Fruit fly (Drosophila melanogaster) whole organism, embryonic: ENCODE data around the gene CG32537.

Experiments used
- Atf3 ChIP-seq: fragments of 200-800 bp; sonication (Bioruptor generic); optimal IDR thresholded peaks from 3 replicates; lab custom pipeline; 2016; ENCODE audit warnings: missing biosample characterization, missing genetic modification characterization
- CG10147 ChIP-seq: fragments of 200-800 bp; sonication (Bioruptor generic); optimal IDR thresholded peaks from 2 replicates; lab custom pipeline; 2019; ENCODE audit warnings: missing biosample characterization, mild to moderate bottlenecking, missing genetic modification characterization, moderate library complexity
- CG10979 ChIP-seq: fragments of 200-800 bp; sonication (Bioruptor generic); optimal IDR thresholded peaks from 2 replicates; lab custom pipeline; 2018; ENCODE audit warnings: missing biosample characterization, mild to moderate bottlenecking, missing genetic modification characterization, moderate library complexity
- CG11247 ChIP-seq: fragments of 200-800 bp; sonication (Bioruptor generic); IDR thresholded peaks from 2 replicates; pipeline ENCODE4 v1.3.6; 2022; ENCODE audit warnings: missing biosample characterization, missing genetic modification characterization
- CG12071 ChIP-seq: fragments of 200-800 bp; sonication (Bioruptor generic); optimal IDR thresholded peaks from 3 replicates; lab custom pipeline; 2018; ENCODE audit warnings: missing biosample characterization, mild to moderate bottlenecking, missing genetic modification characterization
- CG1233 ChIP-seq: fragments of 200-800 bp; sonication (Bioruptor generic); optimal IDR thresholded peaks from 4 replicates; lab custom pipeline; 2018; ENCODE audit warnings: missing biosample characterization, mild to moderate bottlenecking, missing genetic modification characterization
- CG13287 ChIP-seq: fragments of 200-800 bp; sonication (Bioruptor generic); IDR thresholded peaks from 2 replicates; pipeline ENCODE4 v1.3.6; 2022; ENCODE audit warnings: missing biosample characterization, missing genetic modification characterization; ENCODE audit not compliant: partially characterized antibody
- CG17385 ChIP-seq: fragments of 200-800 bp; sonication (Bioruptor generic); optimal IDR thresholded peaks from 3 replicates; lab custom pipeline; 2018; ENCODE audit warnings: missing biosample characterization, mild to moderate bottlenecking, missing genetic modification characterization
- CG17829 ChIP-seq: fragments of 200-800 bp; optimal IDR thresholded peaks from 2 replicates; lab custom pipeline; 2019; ENCODE audit warnings: missing biosample characterization, mild to moderate bottlenecking, missing genetic modification characterization, moderate library complexity
- CG18262 ChIP-seq: fragments of 200-800 bp; optimal IDR thresholded peaks from 3 replicates; lab custom pipeline; 2019; ENCODE audit warnings: missing biosample characterization, mild to moderate bottlenecking, missing genetic modification characterization, moderate library complexity
- CG2678 ChIP-seq: fragments of 200-800 bp; sonication (Bioruptor generic); optimal IDR thresholded peaks from 3 replicates; lab custom pipeline; 2019; ENCODE audit warnings: missing biosample characterization, mild to moderate bottlenecking, missing genetic modification characterization, moderate library complexity
- CG3995 ChIP-seq: fragments of 200-800 bp; sonication (Bioruptor generic); optimal IDR thresholded peaks from 3 replicates; lab custom pipeline; 2016; ENCODE audit warnings: missing biosample characterization, missing genetic modification characterization
- CG4617 ChIP-seq: fragments of 200-800 bp; sonication (Bioruptor generic); optimal IDR thresholded peaks from 3 replicates; lab custom pipeline; 2016; ENCODE audit warnings: missing biosample characterization, missing genetic modification characterization, borderline replicate concordance
- CG4854 ChIP-seq: fragments of 200-800 bp; sonication (Bioruptor generic); optimal IDR thresholded peaks from 2 replicates; lab custom pipeline; 2016; ENCODE audit warnings: missing biosample characterization, missing genetic modification characterization, inconsistent platforms
- CG8478 ChIP-seq: fragments of >200 bp; optimal IDR thresholded peaks from 2 replicates; lab custom pipeline; 2018
- CG9609 ChIP-seq: fragments of 200-800 bp; sonication (Bioruptor generic); optimal IDR thresholded peaks from 3 replicates; lab custom pipeline; 2016; ENCODE audit warnings: missing biosample characterization, missing genetic modification characterization
- CG9727 ChIP-seq: fragments of 200-800 bp; sonication (Bioruptor generic); optimal IDR thresholded peaks from 3 replicates; lab custom pipeline; 2017; ENCODE audit warnings: missing biosample characterization, mild to moderate bottlenecking, missing genetic modification characterization
- CG9817 ChIP-seq: fragments of 200-800 bp; sonication (Bioruptor generic); optimal IDR thresholded peaks from 2 replicates; lab custom pipeline; 2018; ENCODE audit warnings: missing biosample characterization, mild to moderate bottlenecking, missing genetic modification characterization, moderate library complexity
- Deaf1 ChIP-seq: fragments of 200-800 bp; optimal IDR thresholded peaks from 3 replicates; lab custom pipeline; 2019; ENCODE audit warnings: missing biosample characterization, mild to moderate bottlenecking, missing genetic modification characterization, moderate library complexity
- E2f2 ChIP-seq: fragments of 200-800 bp; sonication (Bioruptor generic); IDR thresholded peaks from 2 replicates; pipeline ENCODE4 v1.3.6; 2022; ENCODE audit warnings: missing biosample characterization, missing genetic modification characterization
- Fer3 ChIP-seq: fragments of 200-800 bp; sonication (Bioruptor generic); optimal IDR thresholded peaks from 2 replicates; lab custom pipeline; 2018; ENCODE audit warnings: missing biosample characterization, mild to moderate bottlenecking, missing genetic modification characterization, moderate library complexity
- HHEX ChIP-seq: fragments of 200-800 bp; sonication (Bioruptor generic); optimal IDR thresholded peaks from 3 replicates; lab custom pipeline; 2017; ENCODE audit warnings: missing biosample characterization, mild to moderate bottlenecking, missing genetic modification characterization, missing genetic modification reagents
- HLH4C ChIP-seq: fragments of 200-800 bp; sonication (Bioruptor generic); IDR thresholded peaks from 3 replicates; pipeline ENCODE4 v1.3.6; 2022; ENCODE audit warnings: missing biosample characterization, missing genetic modification characterization; ENCODE audit not compliant: partially characterized antibody
- Kr ChIP-seq: fragments of 200-800 bp; sonication (Bioruptor generic); optimal IDR thresholded peaks from 2 replicates; lab custom pipeline; 2017; ENCODE audit warnings: missing biosample characterization, mild to moderate bottlenecking, missing genetic modification characterization
- Scr ChIP-seq: fragments of 200-800 bp; sonication (Bioruptor generic); IDR thresholded peaks from 2 replicates; pipeline ENCODE4 v1.3.6; 2022; ENCODE audit warnings: missing biosample characterization, missing genetic modification characterization; ENCODE audit not compliant: partially characterized antibody
- Tbp ChIP-seq: fragments of >200 bp; optimal IDR thresholded peaks from 2 replicates; lab custom pipeline; 2018; ENCODE audit warnings: missing biosample characterization, missing genetic modification characterization
- Xbp1 ChIP-seq: fragments of 200-800 bp; sonication (Bioruptor generic); optimal IDR thresholded peaks from 3 replicates; lab custom pipeline; 2016; ENCODE audit warnings: missing biosample characterization, mild to moderate bottlenecking, missing genetic modification characterization
- ab ChIP-seq: fragments of 200-800 bp; sonication (Bioruptor generic); optimal IDR thresholded peaks from 2 replicates; lab custom pipeline; 2016; ENCODE audit warnings: missing biosample characterization, missing genetic modification characterization
- abd-A ChIP-seq: fragments of 200-800 bp; sonication (Bioruptor generic); optimal IDR thresholded peaks from 3 replicates; lab custom pipeline; 2019; ENCODE audit warnings: missing biosample characterization, mild to moderate bottlenecking, missing genetic modification characterization, moderate library complexity
- dan ChIP-seq: fragments of 200-800 bp; sonication (Bioruptor generic); IDR thresholded peaks from 2 replicates; pipeline ENCODE4 v1.3.6; 2022; ENCODE audit warnings: missing biosample characterization, missing genetic modification characterization
- dati ChIP-seq: fragments of 200-800 bp; sonication (Bioruptor generic); IDR thresholded peaks from 2 replicates; pipeline ENCODE4 v1.3.6; 2022; ENCODE audit warnings: missing biosample characterization, missing genetic modification characterization
- dm ChIP-seq: fragments of 200-800 bp; sonication (Bioruptor generic); optimal IDR thresholded peaks from 3 replicates; lab custom pipeline; 2016; ENCODE audit warnings: missing biosample characterization, missing genetic modification characterization
- en ChIP-seq: fragments of 200-800 bp; sonication (Bioruptor generic); optimal IDR thresholded peaks from 2 replicates; lab custom pipeline; 2016; ENCODE audit warnings: missing biosample characterization, missing genetic modification characterization
- hth ChIP-seq: fragments of >200 bp; optimal IDR thresholded peaks from 2 replicates; lab custom pipeline; 2017; ENCODE audit warnings: inconsistent platforms
- ind ChIP-seq: fragments of 200-800 bp; sonication (Bioruptor generic); optimal IDR thresholded peaks from 3 replicates; lab custom pipeline; 2016; ENCODE audit warnings: missing biosample characterization, missing genetic modification characterization
- klu ChIP-seq: fragments of 200-800 bp; sonication (Bioruptor generic); IDR thresholded peaks from 2 replicates; pipeline ENCODE4 v1.3.6; 2022; ENCODE audit warnings: missing biosample characterization, missing genetic modification characterization
- knrl ChIP-seq: fragments of 200-800 bp; sonication (Bioruptor generic); IDR thresholded peaks from 3 replicates; pipeline ENCODE4 v1.3.6; 2022; ENCODE audit warnings: missing biosample characterization, missing genetic modification characterization; ENCODE audit not compliant: partially characterized antibody
- lab ChIP-seq: fragments of 200-800 bp; sonication (Bioruptor generic); optimal IDR thresholded peaks from 3 replicates; lab custom pipeline; 2017; ENCODE audit warnings: missing biosample characterization, missing genetic modification characterization, mild to moderate bottlenecking, moderate library complexity, missing genetic modification reagents
- mirr ChIP-seq: fragments of 200-800 bp; sonication (Bioruptor generic); optimal IDR thresholded peaks from 3 replicates; lab custom pipeline; 2018; ENCODE audit warnings: missing biosample characterization, mild to moderate bottlenecking, missing genetic modification characterization
- pfk ChIP-seq: fragments of 200-800 bp; sonication (Bioruptor generic); optimal IDR thresholded peaks from 2 replicates; lab custom pipeline; 2018; ENCODE audit warnings: missing biosample characterization, mild to moderate bottlenecking, missing genetic modification characterization, moderate library complexity
- pita ChIP-seq: fragments of 200-800 bp; sonication (Bioruptor generic); optimal IDR thresholded peaks from 2 replicates; lab custom pipeline; 2017; ENCODE audit warnings: missing biosample characterization, mild to moderate bottlenecking, missing genetic modification characterization
- pzg ChIP-seq: fragments of 200-800 bp; sonication (Bioruptor generic); optimal IDR thresholded peaks from 3 replicates; lab custom pipeline; 2018; ENCODE audit warnings: missing biosample characterization, mild to moderate bottlenecking, missing genetic modification characterization, moderate library complexity
- row ChIP-seq: fragments of 200-800 bp; sonication (Bioruptor generic); IDR thresholded peaks from 3 replicates; pipeline ENCODE4 v1.3.6; 2022; ENCODE audit warnings: missing biosample characterization, missing genetic modification characterization
- salm ChIP-seq: fragments of 200-800 bp; sonication (Bioruptor generic); optimal IDR thresholded peaks from 2 replicates; lab custom pipeline; 2018; ENCODE audit warnings: missing biosample characterization, mild to moderate bottlenecking, missing genetic modification characterization
- sens ChIP-seq: fragments of 200-800 bp; sonication (Bioruptor generic); peaks from one replicate; lab custom pipeline; 2016; ENCODE audit warnings: missing biosample characterization, missing genetic modification characterization
- sisA ChIP-seq: fragments of 200-800 bp; sonication (Bioruptor generic); IDR thresholded peaks from 2 replicates; pipeline ENCODE4 v1.3.6; 2022; ENCODE audit warnings: missing biosample characterization, missing genetic modification characterization
- sna ChIP-seq: fragments of 200-800 bp; sonication (Bioruptor generic); IDR thresholded peaks from 2 replicates; pipeline ENCODE4 v1.3.6; 2022; ENCODE audit warnings: missing biosample characterization, missing genetic modification characterization; ENCODE audit not compliant: partially characterized antibody
- tio ChIP-seq: fragments of 200-800 bp; sonication (Bioruptor generic); optimal IDR thresholded peaks from 2 replicates; lab custom pipeline; 2017; ENCODE audit warnings: missing biosample characterization, missing genetic modification characterization, inconsistent platforms
- vfl ChIP-seq: fragments of 200-800 bp; sonication (Bioruptor generic); optimal IDR thresholded peaks from 2 replicates; lab custom pipeline; 2016; ENCODE audit warnings: missing biosample characterization, missing genetic modification characterization
- vnd ChIP-seq: fragments of 200-800 bp; sonication (Bioruptor generic); IDR thresholded peaks from 3 replicates; pipeline ENCODE4 v1.3.6; 2022; ENCODE audit warnings: missing biosample characterization, missing genetic modification characterization; ENCODE audit not compliant: partially characterized antibody
- zfh2 ChIP-seq: fragments of 200-800 bp; sonication (Bioruptor generic); optimal IDR thresholded peaks from 2 replicates; lab custom pipeline; 2016; ENCODE audit warnings: missing biosample characterization, missing genetic modification characterization

CG32537 gene

dm6 chrX:19243379-19243834 is 32.9 kb downstream of the CG32537 start, which contains the start of gene CG7889 (continued):
- peak; percentile 18 for TF ChIP-seq CG10147 (GFP tag; lab: Kevin White, UChicago)
- no peak for TF ChIP-seq zfh2 (GFP tag; lab: Kevin White, UChicago)
- TF ChIP-seq Deaf1 (tag; lab: Kevin White, UChicago), result no peak
- no peak for TF ChIP-seq en (GFP tag; lab: Kevin White, UChicago)
- peak; percentile 81 for TF ChIP-seq row (GFP tag; lab: Robert Waterston, UW)
- TF ChIP-seq Fer3 (tag; lab: Kevin White, UChicago), result no peak
- peak; percentile 8 for TF ChIP-seq ind (GFP tag; lab: Kevin White, UChicago)
- TF ChIP-seq dan (GFP tag; lab: Robert Waterston, UW), result no peak
- TF ChIP-seq CG8478 (lab: Kevin White, UChicago), result no peak
- no peak for TF ChIP-seq Kr (GFP tag; lab: Kevin White, UChicago)
- peak; percentile 22 for TF ChIP-seq CG9727 (GFP tag; lab: Kevin White, UChicago)
- TF ChIP-seq abd-A, result no peak
- no peak for TF ChIP-seq vfl (GFP tag; lab: Kevin White, UChicago)
- no peak for TF ChIP-seq ab (GFP tag; lab: Kevin White, UChicago)
- TF ChIP-seq E2f2 (GFP tag; lab: Robert Waterston, UW), result no peak; the same call in 1 of the 2 replicates
- TF ChIP-seq Scr (GFP tag; lab: Robert Waterston, UW), result no peak
- peak; percentile 86 for TF ChIP-seq sens (GFP tag; lab: Kevin White, UChicago)
- peak; percentile 37 for TF ChIP-seq CG17829 (tag; lab: Kevin White, UChicago)
- peak; percentile 11; the same call in 1 of the 2 replicates for TF ChIP-seq CG13287
- no peak for TF ChIP-seq Xbp1
- TF ChIP-seq vnd, result no peak
- TF ChIP-seq CG4617 (GFP tag; lab: Kevin White, UChicago), result no peak
- no peak for TF ChIP-seq CG12071
- TF ChIP-seq CG1233 (GFP tag; lab: Kevin White, UChicago), result peak; percentile 22
- no peak for TF ChIP-seq sna (GFP tag; lab: Robert Waterston, UW)
- peak; percentile 10 for TF ChIP-seq CG10979 (tag; lab: Kevin White, UChicago)
- TF ChIP-seq Atf3 (GFP tag; lab: Kevin White, UChicago), result no peak
- TF ChIP-seq CG18262 (tag; lab: Kevin White, UChicago), result peak; percentile 53
- TF ChIP-seq pfk (GFP tag; lab: Kevin White, UChicago), result no peak
- no peak for TF ChIP-seq HLH4C (GFP tag; lab: Robert Waterston, UW)
- peak; percentile 70 for TF ChIP-seq CG3995
- no peak for TF ChIP-seq CG4854
- TF ChIP-seq pita (GFP tag; lab: Kevin White, UChicago), result no peak
- TF ChIP-seq knrl, result no peak
- TF ChIP-seq dm (GFP tag; lab: Kevin White, UChicago), result peak; percentile 10
- no peak for TF ChIP-seq hth
- TF ChIP-seq HHEX (GFP tag; lab: Kevin White, UChicago), result no peak
- TF ChIP-seq CG2678 (tag; lab: Kevin White, UChicago), result peak; percentile 61
- no peak for TF ChIP-seq CG17385 (GFP tag; lab: Kevin White, UChicago)
- TF ChIP-seq mirr, result no peak
- TF ChIP-seq CG9817 (tag; lab: Kevin White, UChicago), result no peak
- peak; percentile 3 for TF ChIP-seq lab (GFP tag; lab: Kevin White, UChicago)
- peak; percentile 45 for TF ChIP-seq pzg
- TF ChIP-seq tio, result no peak
- TF ChIP-seq klu, result peak; percentile 6; the same call in 1 of the 2 replicates
- TF ChIP-seq CG9609, result peak; percentile 8
- no peak for TF ChIP-seq sisA (GFP tag; lab: Robert Waterston, UW)
- no peak for TF ChIP-seq dati (GFP tag; lab: Robert Waterston, UW)
- no peak for TF ChIP-seq Tbp (GFP tag; lab: Kevin White, UChicago)
- no peak for TF ChIP-seq CG11247
- no peak for TF ChIP-seq salm
